Fruit fly (Drosophila melanogaster) S2 (cell line): ENCODE measurements around the gene CG14969.

Source experiments
- CG8478 ChIP-seq: fragments of >200 bp; optimal IDR thresholded peaks from 2 replicates; lab custom pipeline; 2018
- CTCF ChIP-seq, 2 experiments: fragments of >200 bp; optimal IDR thresholded peaks; 2 replicates each; lab custom pipeline; 2018

DNA sequence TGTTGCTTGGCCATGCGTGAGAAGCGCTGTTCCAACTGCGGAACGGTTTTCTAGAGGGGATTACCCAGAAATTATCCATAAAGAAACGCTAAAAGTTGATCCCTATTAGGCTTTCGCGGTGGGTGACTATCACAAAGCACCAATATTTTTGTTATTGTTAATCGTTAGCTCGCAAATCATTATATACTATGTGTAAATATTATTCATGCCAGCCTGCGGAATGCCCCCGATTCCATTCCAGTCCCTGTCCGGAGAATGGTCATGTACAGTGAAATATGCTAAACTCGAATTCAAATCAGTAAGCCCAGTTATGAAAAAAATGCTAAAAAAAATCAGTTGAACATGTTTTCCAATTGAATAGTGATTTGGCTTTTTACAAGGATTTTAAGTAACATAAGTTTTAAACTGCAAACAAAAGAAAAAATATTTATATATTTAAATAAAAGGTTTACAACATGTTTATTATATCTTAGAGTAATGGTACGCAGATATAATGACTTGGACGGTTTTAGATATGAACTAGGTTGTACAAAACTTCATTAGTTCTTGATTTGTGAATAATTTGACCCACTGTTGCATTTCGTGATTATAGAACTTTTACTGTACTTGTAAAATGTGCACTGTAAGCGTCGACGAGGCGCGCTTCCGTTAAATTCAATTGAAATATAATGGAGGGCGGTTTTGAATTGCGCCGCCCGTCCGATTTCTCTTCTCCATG lies 42.6 kb upstream of the CG14969 start:
- no peak for TF ChIP-seq CTCF (optimal IDR thresholded peaks at IDR 0.05; lab: Kevin White, UChicago)
- TF ChIP-seq CG8478 (lab: Kevin White, UChicago) = no peak
